Worm (Caenorhabditis elegans): ENCODE data around the gene ZK721.3.

DNA sequence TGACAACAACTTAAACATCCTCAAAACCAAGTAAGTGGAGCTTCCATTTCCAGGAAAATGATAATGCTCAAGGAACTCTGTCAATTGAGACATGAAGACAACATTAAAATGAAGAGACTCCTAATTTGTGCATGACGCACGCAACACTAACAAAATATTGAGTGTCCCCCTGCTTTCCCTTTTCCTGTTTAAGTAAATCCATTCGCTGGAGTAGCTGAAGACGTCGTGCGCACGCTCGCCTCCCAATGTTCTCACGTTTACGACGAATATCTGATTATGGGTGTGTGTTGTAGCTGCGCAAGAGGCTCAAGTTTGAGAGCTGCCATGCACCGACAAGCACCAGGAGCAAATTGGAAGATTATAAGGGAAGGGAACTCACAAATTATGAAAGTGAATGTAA lies 16.6 kb downstream of the ZK721.3 start:
- no peak for TF ChIP-seq ama-1 (optimal IDR thresholded peaks at IDR 0.05)
- no peak for TF ChIP-seq F13C5.2 (tag; optimal IDR thresholded peaks at IDR 0.05)
- no peak for TF ChIP-seq tbx-11 (GFP tag; IDR thresholded peaks at IDR 0.05)
- no peak for TF ChIP-seq flt-1 (GFP tag; IDR thresholded peaks at IDR 0.05)
